Fruit fly (Drosophila melanogaster) whole organism, embryonic: Measurements from ENCODE around the gene Tm1.

ENCODE experiments used
- CG10147 ChIP-seq: fragments of 200-800 bp; sonication (Bioruptor generic); optimal IDR thresholded peaks from 2 replicates; lab custom pipeline; 2019; ENCODE audit warnings: missing biosample characterization, mild to moderate bottlenecking, missing genetic modification characterization, moderate library complexity
- CG10267 ChIP-seq: fragments of 200-800 bp; sonication (Bioruptor generic); optimal IDR thresholded peaks from 2 replicates; lab custom pipeline; 2018; ENCODE audit warnings: missing biosample characterization, mild to moderate bottlenecking, missing genetic modification characterization, moderate library complexity
- CG10431 ChIP-seq: fragments of 200-800 bp; sonication (Bioruptor generic); optimal IDR thresholded peaks from 3 replicates; lab custom pipeline; 2018; ENCODE audit warnings: missing biosample characterization, mild to moderate bottlenecking, missing genetic modification characterization
- CG10543 ChIP-seq: fragments of 200-800 bp; sonication (Bioruptor generic); optimal IDR thresholded peaks from 3 replicates; lab custom pipeline; 2017; ENCODE audit warnings: missing biosample characterization, mild to moderate bottlenecking, missing genetic modification characterization, moderate library complexity
- CG14014 ChIP-seq: fragments of 200-800 bp; sonication (Bioruptor generic); IDR thresholded peaks from 2 replicates; pipeline ENCODE4 v1.3.6; 2022; ENCODE audit warnings: missing biosample characterization, missing genetic modification characterization
- CG14965 ChIP-seq: fragments of 200-800 bp; sonication (Bioruptor generic); optimal IDR thresholded peaks from 2 replicates; lab custom pipeline; 2016; ENCODE audit warnings: missing biosample characterization, missing genetic modification characterization, borderline replicate concordance
- CG17359 ChIP-seq: fragments of 200-800 bp; sonication (Bioruptor generic); optimal IDR thresholded peaks from 3 replicates; lab custom pipeline; 2018; ENCODE audit warnings: missing biosample characterization, mild to moderate bottlenecking, missing genetic modification characterization, moderate library complexity
- CG18011 ChIP-seq: fragments of 200-800 bp; sonication (Bioruptor generic); optimal IDR thresholded peaks from 2 replicates; lab custom pipeline; 2017; ENCODE audit warnings: missing biosample characterization, missing genetic modification characterization, mild to moderate bottlenecking, moderate library complexity, missing genotype
- CG2202 ChIP-seq: fragments of 200-800 bp; sonication (Bioruptor generic); optimal IDR thresholded peaks from 2 replicates; lab custom pipeline; 2018; ENCODE audit warnings: missing biosample characterization, mild to moderate bottlenecking, missing genetic modification characterization
- CG2712 ChIP-seq: fragments of 200-800 bp; optimal IDR thresholded peaks from 3 replicates; lab custom pipeline; 2019; ENCODE audit warnings: missing biosample characterization, mild to moderate bottlenecking, missing genetic modification characterization, moderate library complexity
- CG31388 ChIP-seq: fragments of 200-800 bp; sonication (Bioruptor generic); optimal IDR thresholded peaks from 2 replicates; lab custom pipeline; 2016; ENCODE audit warnings: missing biosample characterization, missing genetic modification characterization
- CG3163 ChIP-seq: fragments of 200-800 bp; sonication (Bioruptor generic); optimal IDR thresholded peaks from 3 replicates; lab custom pipeline; 2016; ENCODE audit warnings: missing biosample characterization, missing genetic modification characterization
- CG4404 ChIP-seq: fragments of 200-800 bp; sonication (Bioruptor generic); IDR thresholded peaks from 2 replicates; pipeline ENCODE4 v1.3.6; 2022; ENCODE audit warnings: missing biosample characterization, missing genetic modification characterization
- CG6689 ChIP-seq: fragments of 200-800 bp; sonication (Bioruptor generic); IDR thresholded peaks from 2 replicates; pipeline ENCODE4 v1.3.6; 2022; ENCODE audit warnings: missing biosample characterization, missing genetic modification characterization
- CG7745 ChIP-seq: fragments of 200-800 bp; sonication (Bioruptor generic); optimal IDR thresholded peaks from 2 replicates; lab custom pipeline; 2018; ENCODE audit warnings: missing biosample characterization, mild to moderate bottlenecking, missing genetic modification characterization, moderate library complexity
- CG8089 ChIP-seq: fragments of 200-800 bp; sonication (Bioruptor generic); optimal IDR thresholded peaks from 3 replicates; lab custom pipeline; 2016; ENCODE audit warnings: missing biosample characterization, missing genetic modification characterization
- CG8359 ChIP-seq: fragments of 200-800 bp; sonication (Bioruptor generic); optimal IDR thresholded peaks from 2 replicates; lab custom pipeline; 2017; ENCODE audit warnings: missing biosample characterization, mild to moderate bottlenecking, missing genetic modification characterization, borderline replicate concordance
- CG8924 ChIP-seq: fragments of 200-800 bp; optimal IDR thresholded peaks from 3 replicates; lab custom pipeline; 2019; ENCODE audit warnings: missing biosample characterization, mild to moderate bottlenecking, missing genetic modification characterization, moderate library complexity
- CG8944 ChIP-seq: fragments of 200-800 bp; sonication (Bioruptor generic); optimal IDR thresholded peaks from 3 replicates; lab custom pipeline; 2016; ENCODE audit warnings: missing biosample characterization, missing genetic modification characterization
- CG9609 ChIP-seq: fragments of 200-800 bp; sonication (Bioruptor generic); optimal IDR thresholded peaks from 3 replicates; lab custom pipeline; 2016; ENCODE audit warnings: missing biosample characterization, missing genetic modification characterization
- CG9727 ChIP-seq: fragments of 200-800 bp; sonication (Bioruptor generic); optimal IDR thresholded peaks from 3 replicates; lab custom pipeline; 2017; ENCODE audit warnings: missing biosample characterization, mild to moderate bottlenecking, missing genetic modification characterization
- Camta ChIP-seq: fragments of 200-800 bp; sonication (Bioruptor generic); optimal IDR thresholded peaks from 2 replicates; lab custom pipeline; 2016; ENCODE audit warnings: missing biosample characterization, missing genetic modification characterization
- Dip2 ChIP-seq: fragments of 200-800 bp; sonication (Bioruptor generic); IDR thresholded peaks from 2 replicates; pipeline ENCODE4 v1.3.6; 2022; ENCODE audit warnings: missing biosample characterization, missing genetic modification characterization
- Elba2 ChIP-seq: fragments of 200-800 bp; sonication (Bioruptor generic); optimal IDR thresholded peaks from 3 replicates; lab custom pipeline; 2016; ENCODE audit warnings: missing biosample characterization, missing genetic modification characterization
- Fer1 ChIP-seq: fragments of 200-800 bp; sonication (Bioruptor generic); optimal IDR thresholded peaks from 2 replicates; lab custom pipeline; 2017; ENCODE audit warnings: missing biosample characterization, mild to moderate bottlenecking, missing genetic modification characterization
- Gug ChIP-seq: fragments of 200-800 bp; sonication (Bioruptor generic); IDR thresholded peaks from 4 replicates; pipeline ENCODE4 v1.3.6; 2022; ENCODE audit warnings: missing biosample characterization, missing genetic modification characterization
- Hey ChIP-seq: fragments of 200-800 bp; sonication (Bioruptor generic); optimal IDR thresholded peaks from 3 replicates; lab custom pipeline; 2018; ENCODE audit warnings: missing biosample characterization, mild to moderate bottlenecking, missing genetic modification characterization
- Med ChIP-seq: fragments of 200-800 bp; sonication (Bioruptor generic); peaks from one replicate; lab custom pipeline; 2016; ENCODE audit warnings: missing biosample characterization, missing genetic modification characterization, mild to moderate bottlenecking, inconsistent platforms, moderate library complexity
- Poxn ChIP-seq: fragments of 200-800 bp; sonication (Bioruptor generic); IDR thresholded peaks from 2 replicates; pipeline ENCODE4 v1.3.6; 2022; ENCODE audit warnings: missing biosample characterization, missing genetic modification characterization
- Scr ChIP-seq: fragments of 200-800 bp; sonication (Bioruptor generic); IDR thresholded peaks from 2 replicates; pipeline ENCODE4 v1.3.6; 2022; ENCODE audit warnings: missing biosample characterization, missing genetic modification characterization; ENCODE audit not compliant: partially characterized antibody
- Six4 ChIP-seq: fragments of 200-800 bp; sonication (Bioruptor generic); optimal IDR thresholded peaks from 2 replicates; lab custom pipeline; 2016; ENCODE audit warnings: missing biosample characterization, missing genetic modification characterization
- Sry-β ChIP-seq: fragments of 200-800 bp; sonication (Bioruptor generic); optimal IDR thresholded peaks from 2 replicates; lab custom pipeline; 2018; ENCODE audit warnings: missing biosample characterization, mild to moderate bottlenecking, missing genetic modification characterization, moderate library complexity
- bab2 ChIP-seq: fragments of 200-800 bp; sonication (Bioruptor generic); optimal IDR thresholded peaks from 2 replicates; lab custom pipeline; 2016; ENCODE audit warnings: missing biosample characterization, missing genetic modification characterization
- bcd ChIP-seq: fragments of 200-800 bp; sonication (Bioruptor generic); optimal IDR thresholded peaks from 2 replicates; lab custom pipeline; 2017; ENCODE audit warnings: missing biosample characterization, mild to moderate bottlenecking, missing genetic modification characterization
- cg ChIP-seq: fragments of 200-800 bp; sonication (Bioruptor generic); optimal IDR thresholded peaks from 3 replicates; lab custom pipeline; 2019; ENCODE audit warnings: missing biosample characterization, mild to moderate bottlenecking, missing genetic modification characterization, moderate library complexity
- dpn ChIP-seq, 2 experiments: fragments of 200-800 bp; sonication (Bioruptor generic); optimal IDR thresholded peaks; 3 replicates each; lab custom pipeline; 2016; ENCODE audit warnings: missing biosample characterization in 2 of 2, missing genetic modification characterization in 2 of 2
- dysf ChIP-seq: fragments of 200-800 bp; sonication (Bioruptor generic); IDR thresholded peaks from 3 replicates; pipeline ENCODE4 v1.3.6; 2022; ENCODE audit warnings: missing biosample characterization, missing genetic modification characterization
- h ChIP-seq: fragments of >200 bp; optimal IDR thresholded peaks from 2 replicates; lab custom pipeline; 2017
- klu ChIP-seq: fragments of 200-800 bp; sonication (Bioruptor generic); IDR thresholded peaks from 2 replicates; pipeline ENCODE4 v1.3.6; 2022; ENCODE audit warnings: missing biosample characterization, missing genetic modification characterization
- nerfin-2 ChIP-seq: fragments of 200-800 bp; sonication (Bioruptor generic); IDR thresholded peaks from 2 replicates; pipeline ENCODE4 v1.3.6; 2022; ENCODE audit warnings: missing biosample characterization, missing genetic modification characterization; ENCODE audit not compliant: partially characterized antibody
- nmo ChIP-seq: fragments of 200-800 bp; sonication (Bioruptor generic); optimal IDR thresholded peaks from 2 replicates; lab custom pipeline; 2018; ENCODE audit warnings: missing biosample characterization, mild to moderate bottlenecking, missing genetic modification characterization, moderate library complexity
- peb ChIP-seq: fragments of 200-800 bp; sonication (Bioruptor generic); IDR thresholded peaks from 2 replicates; pipeline ENCODE4 v1.3.6; 2022; ENCODE audit warnings: missing biosample characterization, missing genetic modification characterization
- pzg ChIP-seq: fragments of 200-800 bp; sonication (Bioruptor generic); optimal IDR thresholded peaks from 3 replicates; lab custom pipeline; 2018; ENCODE audit warnings: missing biosample characterization, mild to moderate bottlenecking, missing genetic modification characterization, moderate library complexity
- row ChIP-seq: fragments of 200-800 bp; sonication (Bioruptor generic); IDR thresholded peaks from 3 replicates; pipeline ENCODE4 v1.3.6; 2022; ENCODE audit warnings: missing biosample characterization, missing genetic modification characterization
- sima ChIP-seq: fragments of 200-800 bp; sonication (Bioruptor generic); optimal IDR thresholded peaks from 2 replicates; lab custom pipeline; 2016; ENCODE audit warnings: missing biosample characterization, missing genetic modification characterization
- sqz ChIP-seq: fragments of 200-800 bp; sonication (Bioruptor generic); optimal IDR thresholded peaks from 3 replicates; lab custom pipeline; 2018; ENCODE audit warnings: missing biosample characterization, mild to moderate bottlenecking, missing genetic modification characterization
- tio ChIP-seq: fragments of 200-800 bp; sonication (Bioruptor generic); optimal IDR thresholded peaks from 2 replicates; lab custom pipeline; 2017; ENCODE audit warnings: missing biosample characterization, missing genetic modification characterization, inconsistent platforms
- tna ChIP-seq: fragments of 200-800 bp; sonication (Bioruptor generic); IDR thresholded peaks from 2 replicates; pipeline ENCODE4 v1.3.6; 2022; ENCODE audit warnings: missing biosample characterization, missing genetic modification characterization; ENCODE audit not compliant: partially characterized antibody
- unpg ChIP-seq: fragments of 200-800 bp; sonication (Bioruptor generic); optimal IDR thresholded peaks from 3 replicates; lab custom pipeline; 2018; ENCODE audit warnings: missing biosample characterization, mild to moderate bottlenecking, missing genetic modification characterization, moderate library complexity
- usp ChIP-seq: fragments of >200 bp; optimal IDR thresholded peaks from 2 replicates; lab custom pipeline; 2017; ENCODE audit warnings: missing biosample characterization, missing genetic modification characterization
- zen ChIP-seq: fragments of 200-800 bp; sonication (Bioruptor generic); optimal IDR thresholded peaks from 3 replicates; lab custom pipeline; 2018; ENCODE audit warnings: missing biosample characterization, mild to moderate bottlenecking, missing genetic modification characterization, moderate library complexity

The Tm1 gene

DNA sequence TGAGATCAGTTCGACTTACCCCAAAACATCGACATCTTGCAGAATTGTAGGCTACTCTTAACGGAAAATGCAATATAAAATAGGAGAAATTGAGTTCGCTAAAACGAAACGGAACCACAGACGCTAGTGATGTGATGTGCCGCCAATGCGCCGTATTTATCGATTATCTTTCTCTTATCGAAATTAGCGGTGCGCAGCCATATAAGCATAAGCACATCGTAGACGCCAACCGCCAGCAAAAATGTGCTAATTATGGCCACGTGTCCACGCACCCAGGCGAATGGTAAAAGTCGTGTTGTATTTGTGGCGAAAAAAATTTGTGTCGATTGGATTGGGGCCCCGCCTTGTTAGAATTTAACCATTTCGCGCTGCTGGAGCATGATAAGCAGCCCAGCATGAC, 55.0 kb downstream of the Tm1 start, which contains the start of the genes Fkbp39 and Cyfip (continued):
- TF ChIP-seq Camta, result no peak
- no peak for TF ChIP-seq sqz (GFP tag; lab: Kevin White, UChicago)
- peak; percentile 68 for TF ChIP-seq Scr (GFP tag; lab: Robert Waterston, UW)
- 0 out of 3 replicates have a peak, but pooled peaks have one; percentile 21 for TF ChIP-seq dysf
- TF ChIP-seq bab2 (GFP tag; lab: Kevin White, UChicago), result peak; percentile 29
- peak; percentile 38 for TF ChIP-seq CG8944
- no peak for TF ChIP-seq h
- no peak for TF ChIP-seq CG8359
- no peak for TF ChIP-seq CG6689 (GFP tag; lab: Robert Waterston, UW)
- no peak for TF ChIP-seq unpg (GFP tag; lab: Kevin White, UChicago)
- no peak for TF ChIP-seq CG4404 (GFP tag; lab: Robert Waterston, UW)
- no peak for TF ChIP-seq Hey
- peak; percentile 18 for TF ChIP-seq CG2202 (tag; lab: Kevin White, UChicago)
- peak; percentile 47 for TF ChIP-seq cg (GFP tag; lab: Kevin White, UChicago)
- TF ChIP-seq peb, result no peak
- TF ChIP-seq CG14014 (GFP tag; lab: Robert Waterston, UW), result peak; percentile 51; the same call in 1 of the 2 replicates
- peak; percentile 40 for TF ChIP-seq CG8924 (tag; lab: Kevin White, UChicago)
- peak; percentile 54 for TF ChIP-seq zen (tag; lab: Kevin White, UChicago)
- TF ChIP-seq CG8089 (GFP tag; lab: Kevin White, UChicago), result no peak
- TF ChIP-seq nmo (GFP tag; lab: Kevin White, UChicago), result peak; percentile 76
- TF ChIP-seq CG31388 (GFP tag; lab: Kevin White, UChicago), result no peak
- TF ChIP-seq CG10431 (GFP tag; lab: Kevin White, UChicago), result no peak
- TF ChIP-seq CG9727 (GFP tag; lab: Kevin White, UChicago), result peak; percentile 2
- peak; percentile 44 for TF ChIP-seq CG9609
- TF ChIP-seq Sry-β (GFP tag; lab: Kevin White, UChicago), result no peak
- no peak for TF ChIP-seq usp (GFP tag; lab: Kevin White, UChicago)
- TF ChIP-seq Dip2 (GFP tag; lab: Robert Waterston, UW), result no peak
- TF ChIP-seq CG18011 (GFP tag; lab: Kevin White, UChicago), result peak; percentile 47
- TF ChIP-seq CG2712 (tag; lab: Kevin White, UChicago), result peak; percentile 52
- TF ChIP-seq row (GFP tag; lab: Robert Waterston, UW), result peak; percentile 44; the same call in 2 of the 3 replicates
- peak; percentile 41 to 57 for TF ChIP-seq dpn (GFP tag; optimal IDR thresholded peaks at IDR 0.05; lab: Kevin White, UChicago)
- peak; percentile 21 for TF ChIP-seq CG17359 (tag; lab: Kevin White, UChicago)
- TF ChIP-seq Poxn (GFP tag; lab: Robert Waterston, UW), result no peak
- no peak for TF ChIP-seq CG14965 (GFP tag; lab: Kevin White, UChicago)
- peak; percentile 39; the same call in 1 of the 2 replicates for TF ChIP-seq nerfin-2
- peak; percentile 36 for TF ChIP-seq Six4 (GFP tag; lab: Kevin White, UChicago)
- TF ChIP-seq Gug (GFP tag; lab: Robert Waterston, UW), result peak; percentile 38; the same call in 1 of the 4 replicates
- peak; percentile 69 for TF ChIP-seq Fer1
- 0 out of 2 replicates have a peak, but pooled peaks have one; percentile 34 for TF ChIP-seq tna
- peak; percentile 100 for TF ChIP-seq pzg (GFP tag; lab: Kevin White, UChicago)
- no peak for TF ChIP-seq tio
- peak; percentile 39 for TF ChIP-seq CG3163
- peak; percentile 60 for TF ChIP-seq CG10267 (tag; lab: Kevin White, UChicago)
- peak; percentile 98 for TF ChIP-seq Med (GFP tag; lab: Kevin White, UChicago)
- TF ChIP-seq CG7745, result no peak
- TF ChIP-seq klu (GFP tag; lab: Robert Waterston, UW), result no peak
- TF ChIP-seq CG10147 (GFP tag; lab: Kevin White, UChicago), result no peak
- TF ChIP-seq Elba2 (GFP tag; lab: Kevin White, UChicago), result peak; percentile 35
- no peak for TF ChIP-seq bcd (GFP tag; lab: Kevin White, UChicago)
- TF ChIP-seq sima (GFP tag; lab: Kevin White, UChicago), result no peak
- peak; percentile 44 for TF ChIP-seq CG10543 (GFP tag; lab: Kevin White, UChicago)
